Fruit fly (Drosophila melanogaster) Kc167 (cell line): ENCODE results near the gene CG9515.

Experiments used
- Myc ChIP-seq: fragments of >200 bp; optimal IDR thresholded peaks from 2 replicates; lab custom pipeline; 2017; ENCODE audit warnings: missing external identifiers
- Sin3A ChIP-seq: fragments of >200 bp; optimal IDR thresholded peaks from 2 replicates; lab custom pipeline; 2018; ENCODE audit warnings: missing external identifiers

DNA sequence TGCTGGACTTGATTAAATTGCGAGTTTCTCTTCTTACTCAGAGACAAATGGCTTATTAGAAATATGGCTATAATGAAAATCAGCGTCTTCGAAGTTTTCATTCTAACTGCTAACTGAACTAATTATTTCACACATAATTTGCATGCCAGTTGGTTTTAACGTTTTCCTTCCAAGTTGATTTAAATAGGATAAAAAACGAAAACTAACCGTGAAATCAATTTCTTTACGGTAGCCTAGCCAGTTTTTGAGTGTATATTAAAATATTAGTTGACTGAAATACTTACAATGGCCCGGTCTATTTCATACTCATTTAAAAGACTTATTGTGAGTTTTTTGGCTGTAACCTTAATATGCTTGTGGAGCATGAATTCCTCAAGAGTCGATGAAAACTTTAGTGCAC is 19.2 kb upstream of the CG9515 start, which contains the start of the genes CG9525 and CG32985:
- no peak for TF ChIP-seq Sin3A (lab: Kevin White, UChicago)
- no peak for TF ChIP-seq Myc (lab: Kevin White, UChicago)
